Worm (Caenorhabditis elegans): ENCODE results near the gene ZK643.6.

DNA sequence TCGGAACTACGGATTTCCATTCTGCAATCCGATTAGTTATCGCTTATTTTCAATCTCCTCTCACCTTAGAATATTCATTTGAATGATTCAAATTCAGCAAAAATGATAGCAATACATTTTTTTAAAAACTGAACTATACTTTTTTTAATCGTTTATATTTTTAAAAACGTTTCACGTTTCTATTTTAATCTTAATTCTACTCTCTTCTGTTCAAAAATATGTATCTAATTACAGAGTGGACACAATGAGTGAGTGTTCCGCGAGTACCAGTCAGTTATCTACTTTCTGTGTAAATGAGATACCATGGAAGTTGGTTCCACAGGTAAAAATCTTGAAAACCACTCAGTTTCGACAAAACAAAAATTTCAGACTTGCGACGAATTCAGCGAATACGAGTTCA lies 42.0 kb upstream of the ZK643.6 start, which contains the start of the genes F59B2.15 and zif-1:
- TF ChIP-seq pha-4 (GFP tag; IDR thresholded peaks at IDR 0.05): no peak
- no peak for TF ChIP-seq pha-4 (tag; optimal IDR thresholded peaks at IDR 0.05)
- TF ChIP-seq vab-7 (GFP tag; IDR thresholded peaks at IDR 0.05): no peak
- no peak for TF ChIP-seq nhr-237 (tag; optimal IDR thresholded peaks at IDR 0.05)
- TF ChIP-seq nhr-28 (tag; optimal IDR thresholded peaks at IDR 0.05): no peak
- TF ChIP-seq ceh-82 (tag; optimal IDR thresholded peaks at IDR 0.05): no peak
- TF ChIP-seq lin-13 (GFP tag; optimal IDR thresholded peaks at IDR 0.05): no peak
- no peak for TF ChIP-seq nhr-10 (tag; optimal IDR thresholded peaks at IDR 0.05)
- TF ChIP-seq hlh-30 (tag; optimal IDR thresholded peaks at IDR 0.05; ENCODE audit: insufficient read depth): no peak
- no peak for TF ChIP-seq Y75B8A.6 (GFP tag; IDR thresholded peaks at IDR 0.05)
- TF ChIP-seq ceh-44 (GFP tag; IDR thresholded peaks at IDR 0.05): no peak

Data from whole organism, L4 larva.